Worm (Caenorhabditis elegans) whole organism, L4 larva: Measurements from ENCODE around the gene H05C05.4.

Experiments used
- F37D6.2 ChIP-seq: sonication (generic microtip); optimal IDR thresholded peaks from 2 replicates; lab custom pipeline; 2016; ENCODE audit warnings: mild to moderate bottlenecking, missing genetic modification characterization, missing compliant biosample characterization
- F44E2.7 ChIP-seq: fragments of 200-800 bp; sonication (Bioruptor generic); IDR thresholded peaks from 2 replicates; pipeline ENCODE4 v2.1.2; 2022; ENCODE audit warnings: missing genetic modification characterization, missing compliant biosample characterization
- T20F7.1 ChIP-seq: fragments of 200-800 bp; sonication (Bioruptor generic); optimal IDR thresholded peaks from 2 replicates; lab custom pipeline; 2018; ENCODE audit warnings: mild to moderate bottlenecking, missing genetic modification characterization, missing compliant biosample characterization
- ZK546.5 ChIP-seq, 2 experiments: sonication (generic microtip); optimal IDR thresholded peaks; 2 replicates each; lab custom pipeline; 2017; ENCODE audit warnings: missing biosample characterization in 2 of 2, missing genetic modification characterization in 2 of 2
- aha-1 ChIP-seq: fragments of 150-350 bp; peaks from one replicate; lab custom pipeline; 2014; ENCODE audit warnings: missing biosample characterization, missing genetic modification characterization
- cey-2 ChIP-seq: sonication (generic microtip); optimal IDR thresholded peaks from 3 replicates; lab custom pipeline; 2017; ENCODE audit warnings: missing genetic modification characterization, mild to moderate bottlenecking, missing compliant biosample characterization, antibody characterized with exemption, borderline replicate concordance; ENCODE audit not compliant: insufficient read depth
- ctbp-1 ChIP-seq: fragments of 200-800 bp; sonication (Bioruptor generic); IDR thresholded peaks from 2 replicates; pipeline ENCODE4 v1.3.6; 2022; ENCODE audit warnings: missing genetic modification reagents, missing genetic modification characterization, missing compliant biosample characterization
- dmd-6 ChIP-seq: fragments of 200-800 bp; sonication (Bioruptor generic); IDR thresholded peaks from 2 replicates; pipeline ENCODE4 v1.3.6; 2022; ENCODE audit warnings: missing genetic modification reagents, missing genetic modification characterization, missing compliant biosample characterization
- egl-43 ChIP-seq: fragments of 200-800 bp; sonication (Bioruptor generic); IDR thresholded peaks from 2 replicates; pipeline ENCODE4 v1.3.6; 2022; ENCODE audit warnings: missing genetic modification reagents, missing genetic modification characterization, missing compliant biosample characterization
- fos-1 ChIP-seq: fragments of 150-350 bp; optimal IDR thresholded peaks from 2 replicates; lab custom pipeline; 2014; ENCODE audit warnings: missing biosample characterization, missing genetic modification characterization
- hif-1 ChIP-seq, 2 experiments: sonication (generic microtip); optimal IDR thresholded peaks; 2 replicates each; lab custom pipeline; 2016 to 2017; ENCODE audit warnings: missing compliant biosample characterization in 2 of 2, missing genetic modification characterization in 2 of 2, missing genetic modification reagents in 2 of 2, missing genotype in 2 of 2, mild to moderate bottlenecking in 1 of 2
- hlh-11 ChIP-seq: fragments of 200-800 bp; sonication (Bioruptor generic); optimal IDR thresholded peaks from 2 replicates; lab custom pipeline; 2018; ENCODE audit warnings: mild to moderate bottlenecking, missing genetic modification characterization, missing compliant biosample characterization
- lin-13 ChIP-seq: fragments of 150-350 bp; optimal IDR thresholded peaks from 2 replicates; lab custom pipeline; 2014; ENCODE audit warnings: missing biosample characterization, missing genetic modification reagents, missing genetic modification characterization
- lin-15B ChIP-seq: fragments of 150-350 bp; sonication (generic microtip); optimal IDR thresholded peaks from 3 replicates; lab custom pipeline; 2014; ENCODE audit warnings: missing biosample characterization, missing genetic modification characterization
- lin-29 ChIP-seq: fragments of 200-800 bp; sonication (Bioruptor generic); IDR thresholded peaks from 2 replicates; pipeline ENCODE4 v1.3.6; 2022; ENCODE audit warnings: missing genetic modification reagents, missing genetic modification characterization, missing compliant biosample characterization
- nhr-25 ChIP-seq: sonication (generic microtip); optimal IDR thresholded peaks from 2 replicates; lab custom pipeline; 2017; ENCODE audit warnings: missing genetic modification characterization, mild to moderate bottlenecking, missing compliant biosample characterization, antibody characterized with exemption, moderate library complexity, borderline replicate concordance; ENCODE audit not compliant: insufficient read depth
- nhr-76 ChIP-seq: fragments of 150-350 bp; optimal IDR thresholded peaks from 2 replicates; lab custom pipeline; 2014; ENCODE audit warnings: missing biosample characterization, missing genetic modification characterization
- set-16 ChIP-seq: fragments of 200-800 bp; sonication (Bioruptor generic); IDR thresholded peaks from 2 replicates; pipeline ENCODE4 v1.3.6; 2022; ENCODE audit warnings: missing genetic modification reagents, missing genetic modification characterization, missing compliant biosample characterization
- spr-1 ChIP-seq: sonication (generic microtip); optimal IDR thresholded peaks from 2 replicates; lab custom pipeline; 2016; ENCODE audit warnings: mild to moderate bottlenecking, missing genetic modification characterization, missing compliant biosample characterization
- spr-3 ChIP-seq: fragments of 200-800 bp; sonication (Bioruptor generic); optimal IDR thresholded peaks from 2 replicates; lab custom pipeline; 2018; ENCODE audit warnings: mild to moderate bottlenecking, missing genetic modification characterization, missing compliant biosample characterization
- tag-97 ChIP-seq: fragments of 200-800 bp; sonication (Bioruptor generic); IDR thresholded peaks from 2 replicates; pipeline ENCODE4 v1.3.6; 2022; ENCODE audit warnings: missing genetic modification characterization, missing compliant biosample characterization
- zag-1 ChIP-seq: fragments of 150-350 bp; optimal IDR thresholded peaks from 2 replicates; lab custom pipeline; 2014; ENCODE audit warnings: missing biosample characterization, missing genetic modification characterization
- zip-2 ChIP-seq: fragments of 150-350 bp; optimal IDR thresholded peaks from 2 replicates; lab custom pipeline; 2014; ENCODE audit warnings: missing biosample characterization, missing genetic modification characterization

Gene H05C05.4

ce11 chrIII:2910606-2911005, 35.4 kb downstream of the H05C05.4 start, which contains the start of gene cdh-1:
cdh-1 (plus strand) TSS chrIII:2910906.
- no peak for TF ChIP-seq T20F7.1 (GFP tag; lab: Kevin White, UChicago)
- TF ChIP-seq hif-1 (tag; optimal IDR thresholded peaks at IDR 0.05; lab: Kevin White, UChicago): no peak
- no peak for TF ChIP-seq dmd-6
- no peak for TF ChIP-seq cey-2
- no peak for TF ChIP-seq tag-97 (GFP tag; lab: Robert Waterston, UW)
- no peak for TF ChIP-seq zag-1

DNA sequence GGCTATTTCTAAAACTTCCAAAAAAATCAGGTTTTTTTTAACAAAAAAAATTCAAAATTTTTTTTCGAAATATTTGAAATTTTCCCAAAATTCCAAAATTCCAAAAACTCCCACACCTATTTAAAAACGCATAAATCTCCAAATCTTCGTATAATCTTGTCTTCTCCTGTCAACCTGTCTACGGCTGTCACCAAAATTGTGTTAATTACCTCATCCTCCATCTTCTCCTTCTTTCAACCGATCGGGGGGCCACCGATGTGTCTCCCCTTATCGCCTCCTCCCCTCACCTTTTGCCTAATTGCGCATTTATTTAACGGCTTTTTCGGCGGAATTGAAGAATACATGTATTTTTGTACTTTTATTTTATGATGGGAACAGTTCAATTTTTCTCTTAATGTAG, 37.1 kb downstream of the H05C05.4 start:
- TF ChIP-seq ctbp-1: no peak
- no peak for TF ChIP-seq nhr-76 (tag; lab: Kevin White, UChicago)
- no peak for TF ChIP-seq lin-29 (GFP tag; lab: Robert Waterston, UW)
- no peak for TF ChIP-seq F37D6.2 (tag; lab: Kevin White, UChicago)
- TF ChIP-seq spr-1 (tag; lab: Kevin White, UChicago): no peak
- TF ChIP-seq nhr-25 (tag; lab: Kevin White, UChicago): no peak
- TF ChIP-seq spr-3 (GFP tag; lab: Kevin White, UChicago): no peak
- no peak for TF ChIP-seq lin-13 (GFP tag; lab: Kevin White, UChicago)

- no peak for TF ChIP-seq fos-1 (tag; lab: Kevin White, UChicago)
- TF ChIP-seq aha-1 (tag; lab: Kevin White, UChicago): peak; percentile 15
- no peak for TF ChIP-seq lin-15B (tag; lab: Kevin White, UChicago)
- no peak for TF ChIP-seq F37D6.2 (tag; lab: Kevin White, UChicago)
- TF ChIP-seq hlh-11: no peak
- TF ChIP-seq dmd-6: no peak
Measured at ce11 chrIII:2907819-2908218, 38.2 kb downstream of the H05C05.4 start.

- TF ChIP-seq aha-1 (tag; lab: Kevin White, UChicago) (peak; percentile 57), hif-1 (tag; optimal IDR thresholded peaks at IDR 0.05; lab: Kevin White, UChicago) (no peak)
- TF ChIP-seq, all 104 proteins: peak for 1
Measured at ce11 chrIII:2904164-2904563, 41.8 kb downstream of the H05C05.4 start.

DNA sequence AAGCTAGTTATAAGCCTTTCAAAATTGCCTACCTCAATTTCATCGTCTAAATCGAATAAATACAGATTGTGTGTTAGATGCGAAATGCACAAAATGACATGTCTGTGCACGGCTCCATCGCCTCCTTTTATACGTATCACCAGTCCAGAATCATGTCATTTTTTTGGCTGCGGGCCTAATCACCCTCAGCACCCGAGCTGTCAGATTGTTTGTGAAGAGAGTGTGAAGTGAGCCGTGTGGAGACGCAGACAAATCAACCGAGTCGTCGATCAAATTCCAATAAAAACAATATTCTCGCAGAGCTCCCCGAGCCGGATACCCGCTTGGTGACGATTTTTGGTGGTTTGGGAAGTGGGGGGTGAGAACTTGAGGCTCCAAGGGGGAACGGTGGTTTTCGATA, 44.9 kb downstream of the H05C05.4 start, which contains the start of gene idpa-1:
Gene idpa-1, minus strand, starts transcription at position 101 of the 400 bp plus-strand sequence.
- no peak for TF ChIP-seq zag-1
- no peak for TF ChIP-seq zip-2
- no peak for TF ChIP-seq lin-15B (tag; lab: Kevin White, UChicago)
- 0 out of 2 replicates have a peak, but pooled peaks have one; percentile 25 for TF ChIP-seq F44E2.7 (GFP tag; lab: Robert Waterston, UW)

DNA sequence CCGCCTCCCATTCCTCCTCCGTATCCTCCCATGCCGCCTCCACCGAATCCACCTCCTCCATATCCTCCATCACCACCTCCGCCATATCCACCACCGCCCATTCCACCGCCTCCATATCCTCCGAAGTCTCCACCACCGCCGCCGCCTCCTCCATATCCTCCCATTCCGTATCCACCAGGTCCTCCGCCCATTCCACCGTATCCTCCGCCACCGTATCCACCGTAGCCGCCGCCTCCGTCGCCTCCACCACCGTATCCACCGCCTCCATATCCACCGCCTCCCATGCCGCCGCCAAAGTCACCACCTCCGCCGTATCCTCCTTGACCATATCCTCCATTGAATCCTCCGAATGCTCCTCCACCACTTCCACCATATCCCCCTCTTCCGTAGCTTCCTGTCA, 46.3 kb downstream of the H05C05.4 start:
- TF ChIP-seq egl-43 (0 out of 2 replicates have a peak, but pooled peaks have one; percentile 41), set-16 (peak; percentile 95), ZK546.5 (tag; optimal IDR thresholded peaks at IDR 0.05; lab: Kevin White, UChicago) (no peak)
